Worm (Caenorhabditis elegans) whole organism, young adult: ENCODE measurements around the gene sma-5.

ENCODE experiments used
- F39B2.1 ChIP-seq: fragments of 200-800 bp; sonication (Bioruptor generic); IDR thresholded peaks from 2 replicates; pipeline ENCODE4 v1.3.6; 2022; ENCODE audit warnings: missing genetic modification reagents, missing genetic modification characterization, missing compliant biosample characterization
- F57C9.4 ChIP-seq: sonication (generic microtip); optimal IDR thresholded peaks from 2 replicates; lab custom pipeline; 2017; ENCODE audit warnings: mild to moderate bottlenecking, missing genetic modification characterization, missing compliant biosample characterization
- K12H6.12 ChIP-seq: fragments of 200-800 bp; sonication (Bioruptor generic); optimal IDR thresholded peaks from 2 replicates; lab custom pipeline; 2018; ENCODE audit warnings: mild to moderate bottlenecking, missing genetic modification characterization, missing compliant biosample characterization
- T07F8.4 ChIP-seq: sonication (generic microtip); optimal IDR thresholded peaks from 2 replicates; lab custom pipeline; 2016; ENCODE audit warnings: mild to moderate bottlenecking, missing genetic modification characterization, moderate library complexity, missing compliant biosample characterization
- T26A5.8 ChIP-seq: sonication (generic microtip); optimal IDR thresholded peaks from 2 replicates; lab custom pipeline; 2016; ENCODE audit warnings: missing genetic modification characterization, missing compliant biosample characterization
- aptf-2 ChIP-seq: fragments of 200-800 bp; sonication (Bioruptor generic); conservative IDR thresholded peaks from 2 replicates; pipeline ENCODE4 v1.3.6; 2022; ENCODE audit warnings: missing genetic modification reagents, missing genetic modification characterization, missing compliant biosample characterization
- athp-1 ChIP-seq: sonication (generic microtip); optimal IDR thresholded peaks from 2 replicates; lab custom pipeline; 2017; ENCODE audit warnings: mild to moderate bottlenecking, missing genetic modification characterization, missing compliant biosample characterization
- attf-6 ChIP-seq: fragments of 200-800 bp; sonication (Bioruptor generic); IDR thresholded peaks from 2 replicates; pipeline ENCODE4 v1.3.6; 2022; ENCODE audit warnings: missing genetic modification reagents, missing genetic modification characterization, missing compliant biosample characterization
- bed-1 ChIP-seq: fragments of 200-800 bp; sonication (Bioruptor generic); IDR thresholded peaks from 2 replicates; pipeline ENCODE4 v1.3.6; 2022; ENCODE audit warnings: missing genetic modification reagents, missing genetic modification characterization, missing compliant biosample characterization
- chd-7 ChIP-seq: sonication (generic microtip); optimal IDR thresholded peaks from 2 replicates; lab custom pipeline; 2016; ENCODE audit warnings: mild to moderate bottlenecking, missing genetic modification characterization, moderate library complexity, missing compliant biosample characterization
- ets-4 ChIP-seq: fragments of 200-800 bp; sonication (Bioruptor generic); optimal IDR thresholded peaks from 2 replicates; lab custom pipeline; 2018; ENCODE audit warnings: mild to moderate bottlenecking, missing genetic modification characterization, missing compliant biosample characterization
- gei-17 ChIP-seq: fragments of 200-800 bp; sonication (Bioruptor generic); optimal IDR thresholded peaks from 2 replicates; lab custom pipeline; 2018; ENCODE audit warnings: mild to moderate bottlenecking, missing genetic modification characterization, missing compliant biosample characterization
- hlh-12 ChIP-seq: sonication (generic microtip); optimal IDR thresholded peaks from 2 replicates; lab custom pipeline; 2016; ENCODE audit warnings: missing genetic modification characterization, missing compliant biosample characterization
- hlh-26 ChIP-seq: fragments of 200-800 bp; sonication (Bioruptor generic); conservative IDR thresholded peaks from 2 replicates; pipeline ENCODE4 v1.3.6; 2022; ENCODE audit warnings: missing genetic modification reagents, missing genetic modification characterization, missing compliant biosample characterization
- let-526 ChIP-seq: fragments of 200-800 bp; sonication (Bioruptor generic); IDR thresholded peaks from 2 replicates; pipeline ENCODE4 v1.3.6; 2022; ENCODE audit warnings: missing genetic modification reagents, missing genetic modification characterization, missing compliant biosample characterization
- lin-26 ChIP-seq: fragments of 200-800 bp; sonication (Bioruptor generic); IDR thresholded peaks from 2 replicates; pipeline ENCODE4 v1.3.6; 2022; ENCODE audit warnings: missing genetic modification reagents, missing genetic modification characterization, missing compliant biosample characterization
- lir-1 ChIP-seq: fragments of 200-800 bp; sonication (Bioruptor generic); conservative IDR thresholded peaks from 2 replicates; pipeline ENCODE4 v1.3.6; 2022; ENCODE audit warnings: missing genetic modification reagents, missing genetic modification characterization, missing compliant biosample characterization
- mel-28 ChIP-seq: sonication (generic microtip); optimal IDR thresholded peaks from 2 replicates; lab custom pipeline; 2016; ENCODE audit warnings: borderline replicate concordance, mild to moderate bottlenecking, missing genetic modification characterization, missing compliant biosample characterization
- mxl-1 ChIP-seq: sonication (generic microtip); optimal IDR thresholded peaks from 2 replicates; lab custom pipeline; 2016; ENCODE audit warnings: missing genetic modification characterization, missing compliant biosample characterization
- nfya-1 ChIP-seq: sonication (generic microtip); optimal IDR thresholded peaks from 2 replicates; lab custom pipeline; 2017; ENCODE audit warnings: antibody characterized with exemption, missing compliant biosample characterization, missing genetic modification characterization, borderline replicate concordance; ENCODE audit not compliant: insufficient read depth
- nhr-27 ChIP-seq: fragments of 200-800 bp; sonication (Bioruptor generic); optimal IDR thresholded peaks from 2 replicates; lab custom pipeline; 2018; ENCODE audit warnings: mild to moderate bottlenecking, missing genetic modification characterization, moderate library complexity, missing compliant biosample characterization
- pbrm-1 ChIP-seq: fragments of 200-800 bp; sonication (Bioruptor generic); IDR thresholded peaks from 2 replicates; pipeline ENCODE4 v1.3.6; 2022; ENCODE audit warnings: missing genetic modification reagents, missing genetic modification characterization, missing compliant biosample characterization
- repo-1 ChIP-seq: sonication (generic microtip); optimal IDR thresholded peaks from 2 replicates; lab custom pipeline; 2017; ENCODE audit warnings: mild to moderate bottlenecking, missing genetic modification characterization, missing compliant biosample characterization
- sdz-38 ChIP-seq: sonication (generic microtip); optimal IDR thresholded peaks from 2 replicates; lab custom pipeline; 2016; ENCODE audit warnings: missing genotype, missing genetic modification characterization, missing compliant biosample characterization
- sea-2 ChIP-seq: fragments of 200-800 bp; sonication (Bioruptor generic); IDR thresholded peaks from 2 replicates; pipeline ENCODE4 v1.3.6; 2022; ENCODE audit warnings: missing genetic modification characterization, missing compliant biosample characterization
- snpc-1.1 ChIP-seq: sonication (generic microtip); optimal IDR thresholded peaks from 2 replicates; lab custom pipeline; 2017; ENCODE audit warnings: missing genetic modification characterization, mild to moderate bottlenecking, missing compliant biosample characterization, antibody characterized with exemption, moderate library complexity, missing genotype, missing genetic modification reagents; ENCODE audit not compliant: insufficient read depth
- sptf-2 ChIP-seq: fragments of 200-800 bp; sonication (Bioruptor generic); optimal IDR thresholded peaks from 2 replicates; lab custom pipeline; 2018; ENCODE audit warnings: mild to moderate bottlenecking, missing genetic modification characterization, missing compliant biosample characterization
- unc-130 ChIP-seq: sonication (generic microtip); optimal IDR thresholded peaks from 2 replicates; lab custom pipeline; 2016; ENCODE audit warnings: missing genetic modification reagents, missing genetic modification characterization, missing compliant biosample characterization
- unc-62 ChIP-seq: fragments of 150-350 bp; optimal IDR thresholded peaks from 2 replicates; lab custom pipeline; 2014; ENCODE audit warnings: missing biosample characterization, missing genetic modification reagents, missing genetic modification characterization
- zim-3 ChIP-seq: sonication (generic microtip); optimal IDR thresholded peaks from 2 replicates; lab custom pipeline; 2017; ENCODE audit warnings: mild to moderate bottlenecking, missing genetic modification characterization, moderate library complexity, missing compliant biosample characterization
- ztf-22 ChIP-seq: fragments of 200-800 bp; sonication (Bioruptor generic); optimal IDR thresholded peaks from 2 replicates; lab custom pipeline; 2018; ENCODE audit warnings: mild to moderate bottlenecking, missing genetic modification characterization, moderate library complexity, missing compliant biosample characterization
- ztf-26 ChIP-seq: sonication (generic microtip); optimal IDR thresholded peaks from 2 replicates; lab custom pipeline; 2017; ENCODE audit warnings: missing genetic modification characterization, missing compliant biosample characterization
- ztf-6 ChIP-seq: fragments of 200-800 bp; sonication (Bioruptor generic); IDR thresholded peaks from 2 replicates; pipeline ENCODE4 v1.3.6; 2022; ENCODE audit warnings: missing genetic modification reagents, missing genetic modification characterization, missing compliant biosample characterization

sma-5 gene

ce11 chrX:12036114-12036513 lies 30.8 kb upstream of the sma-5 start (continued):
- TF ChIP-seq unc-62 (no peak), ztf-6 (no peak), nhr-27 (no peak), F39B2.1 (GFP tag; lab: Robert Waterston, UW) (no peak), hlh-12 (tag; lab: Kevin White, UChicago) (no peak), repo-1 (tag; lab: Kevin White, UChicago) (no peak)

- TF ChIP-seq sea-2 (GFP tag; lab: Robert Waterston, UW) (no peak), lin-26 (GFP tag; lab: Robert Waterston, UW) (no peak), F57C9.4 (tag; lab: Kevin White, UChicago) (no peak), sdz-38 (tag; lab: Kevin White, UChicago) (no peak), zim-3 (tag; lab: Kevin White, UChicago) (no peak), let-526 (GFP tag; lab: Robert Waterston, UW) (no peak), bed-1 (GFP tag; lab: Robert Waterston, UW) (no peak)
Observed at ce11 chrX:12034661-12035060, 29.3 kb upstream of the sma-5 start.

ce11 chrX:12033937-12034336 lies 28.6 kb upstream of the sma-5 start, which contains the start of gene tsp-20:
TSS of gene tsp-20 (minus strand) at chrX:12034037.
- TF ChIP-seq athp-1 (tag; lab: Kevin White, UChicago) (no peak), nhr-27 (no peak), ztf-26 (tag; lab: Kevin White, UChicago) (no peak)

- TF ChIP-seq pbrm-1 (GFP tag; lab: Robert Waterston, UW) = no peak
- no peak for TF ChIP-seq snpc-1.1 (tag; lab: Kevin White, UChicago)
- TF ChIP-seq, all 124 proteins: peak for 0
Observed at ce11 chrX:12025070-12025789, 19.9 kb upstream of the sma-5 start, which contains the start of gene B0198.2. TSS of gene B0198.2 (plus strand) at chrX:12025739.

- TF ChIP-seq aptf-2 = no peak
- TF ChIP-seq unc-130 (GFP tag; lab: Kevin White, UChicago) = no peak
- TF ChIP-seq ets-4 (GFP tag; lab: Kevin White, UChicago) = no peak
- TF ChIP-seq lir-1 (GFP tag; lab: Robert Waterston, UW) = no peak
- no peak for TF ChIP-seq ztf-22
- no peak for TF ChIP-seq sptf-2
- no peak for TF ChIP-seq mel-28 (tag; lab: Kevin White, UChicago)
Observed at ce11 chrX:12022496-12022895, 17.1 kb upstream of the sma-5 start.

ce11 chrX:12021446-12021845 lies 16.1 kb upstream of the sma-5 start:
- no peak for TF ChIP-seq T07F8.4 (tag; lab: Kevin White, UChicago)
- TF ChIP-seq chd-7 = no peak
- TF ChIP-seq mxl-1 = no peak
- no peak for TF ChIP-seq T26A5.8
- TF ChIP-seq ztf-6 = no peak
- no peak for TF ChIP-seq K12H6.12 (tag; lab: Kevin White, UChicago)
- no peak for TF ChIP-seq sptf-2
- no peak for TF ChIP-seq nfya-1 (tag; lab: Kevin White, UChicago)
- TF ChIP-seq gei-17 = no peak
- TF ChIP-seq attf-6 (GFP tag; lab: Robert Waterston, UW) = no peak
- no peak for TF ChIP-seq hlh-26 (GFP tag; lab: Robert Waterston, UW)
- TF ChIP-seq ztf-22 = no peak
